Fruit fly (Drosophila melanogaster) whole organism, embryonic: ENCODE results near the gene CG15882.
A peak's percentile ranks its signal among the peaks of the same experiment; 100 is the strongest.

Experiments used
- Ada2b ChIP-seq: fragments of 200-800 bp; sonication (Bioruptor generic); IDR thresholded peaks from 2 replicates; pipeline ENCODE4 v1.3.6; 2022; ENCODE audit warnings: missing biosample characterization, missing genetic modification characterization
- CG10959 ChIP-seq: fragments of 200-800 bp; sonication (Bioruptor generic); IDR thresholded peaks from 2 replicates; pipeline ENCODE4 v1.3.6; 2022; ENCODE audit warnings: missing biosample characterization, missing genetic modification characterization
- CG11723 ChIP-seq: fragments of 200-800 bp; sonication (Bioruptor generic); optimal IDR thresholded peaks from 2 replicates; lab custom pipeline; 2017; ENCODE audit warnings: missing biosample characterization, mild to moderate bottlenecking, missing genetic modification characterization
- CG12659 ChIP-seq: fragments of 200-800 bp; sonication (Bioruptor generic); optimal IDR thresholded peaks from 3 replicates; lab custom pipeline; 2017; ENCODE audit warnings: mild to moderate bottlenecking, missing biosample characterization, missing genetic modification reagents, missing genetic modification characterization
- CG13287 ChIP-seq: fragments of 200-800 bp; sonication (Bioruptor generic); IDR thresholded peaks from 2 replicates; pipeline ENCODE4 v1.3.6; 2022; ENCODE audit warnings: missing biosample characterization, missing genetic modification characterization; ENCODE audit not compliant: partially characterized antibody
- CG13296 ChIP-seq: fragments of 200-800 bp; sonication (Bioruptor generic); optimal IDR thresholded peaks from 3 replicates; lab custom pipeline; 2018; ENCODE audit warnings: missing biosample characterization, mild to moderate bottlenecking, missing genetic modification characterization
- CG13775 ChIP-seq: fragments of 200-800 bp; sonication (Bioruptor generic); optimal IDR thresholded peaks from 3 replicates; lab custom pipeline; 2017; ENCODE audit warnings: missing biosample characterization, mild to moderate bottlenecking, missing genetic modification characterization
- CG17361 ChIP-seq: fragments of 200-800 bp; sonication (Bioruptor generic); IDR thresholded peaks from 3 replicates; pipeline ENCODE4 v1.3.6; 2022; ENCODE audit warnings: missing biosample characterization, missing genetic modification characterization
- CG18599 ChIP-seq: fragments of 200-800 bp; sonication (Bioruptor generic); optimal IDR thresholded peaks from 3 replicates; lab custom pipeline; 2017; ENCODE audit warnings: missing biosample characterization, missing genetic modification characterization, mild to moderate bottlenecking, moderate library complexity, missing genetic modification reagents
- CG3065 ChIP-seq: fragments of 200-800 bp; sonication (Bioruptor generic); optimal IDR thresholded peaks from 2 replicates; lab custom pipeline; 2016; ENCODE audit warnings: missing biosample characterization, missing genetic modification characterization
- CG32772 ChIP-seq: fragments of 200-800 bp; sonication (Bioruptor generic); IDR thresholded peaks from 2 replicates; pipeline ENCODE4 v1.3.6; 2022; ENCODE audit warnings: missing biosample characterization, missing genetic modification characterization
- CG33213 ChIP-seq: fragments of 200-800 bp; sonication (Bioruptor generic); optimal IDR thresholded peaks from 3 replicates; lab custom pipeline; 2016; ENCODE audit warnings: missing biosample characterization, missing genetic modification characterization
- CG3407 ChIP-seq: fragments of 200-800 bp; sonication (Bioruptor generic); optimal IDR thresholded peaks from 2 replicates; lab custom pipeline; 2018; ENCODE audit warnings: missing biosample characterization, mild to moderate bottlenecking, missing genetic modification characterization
- CG43689 ChIP-seq: fragments of 200-800 bp; sonication (Bioruptor generic); IDR thresholded peaks from 2 replicates; pipeline ENCODE4 v1.3.6; 2022; ENCODE audit warnings: missing biosample characterization, missing genetic modification characterization
- CG6683 ChIP-seq: fragments of 200-800 bp; sonication (Bioruptor generic); optimal IDR thresholded peaks from 2 replicates; lab custom pipeline; 2017; ENCODE audit warnings: missing biosample characterization, mild to moderate bottlenecking, missing genetic modification characterization, missing genetic modification reagents
- CG7372 ChIP-seq: fragments of 200-800 bp; sonication (Bioruptor generic); IDR thresholded peaks from 2 replicates; pipeline ENCODE4 v1.3.6; 2022; ENCODE audit warnings: missing biosample characterization, missing genetic modification characterization
- CG8359 ChIP-seq: fragments of 200-800 bp; sonication (Bioruptor generic); optimal IDR thresholded peaks from 2 replicates; lab custom pipeline; 2017; ENCODE audit warnings: missing biosample characterization, mild to moderate bottlenecking, missing genetic modification characterization, borderline replicate concordance
- D ChIP-seq, 2 experiments: fragments of 200-800 bp in 1 of 2; fragments of >200 bp in 1 of 2; sonication (Bioruptor generic) in 1 of 2; optimal IDR thresholded peaks; 2 replicates in 1 of 2; 3 replicates in 1 of 2; lab custom pipeline; 2017; ENCODE audit warnings: mild to moderate bottlenecking in 1 of 2, missing biosample characterization in 1 of 2, missing genetic modification characterization in 1 of 2, missing genetic modification reagents in 1 of 2
- Deaf1 ChIP-seq: fragments of 200-800 bp; optimal IDR thresholded peaks from 3 replicates; lab custom pipeline; 2019; ENCODE audit warnings: missing biosample characterization, mild to moderate bottlenecking, missing genetic modification characterization, moderate library complexity
- Dip2 ChIP-seq: fragments of 200-800 bp; sonication (Bioruptor generic); IDR thresholded peaks from 2 replicates; pipeline ENCODE4 v1.3.6; 2022; ENCODE audit warnings: missing biosample characterization, missing genetic modification characterization
- Fer1 ChIP-seq: fragments of 200-800 bp; sonication (Bioruptor generic); optimal IDR thresholded peaks from 2 replicates; lab custom pipeline; 2017; ENCODE audit warnings: missing biosample characterization, mild to moderate bottlenecking, missing genetic modification characterization
- Gsc ChIP-seq: fragments of 200-800 bp; sonication (Bioruptor generic); IDR thresholded peaks from 2 replicates; pipeline ENCODE4 v1.3.6; 2022; ENCODE audit warnings: missing biosample characterization, missing genetic modification characterization
- HHEX ChIP-seq: fragments of 200-800 bp; sonication (Bioruptor generic); optimal IDR thresholded peaks from 3 replicates; lab custom pipeline; 2017; ENCODE audit warnings: missing biosample characterization, mild to moderate bottlenecking, missing genetic modification characterization, missing genetic modification reagents
- Mes4 ChIP-seq: fragments of 200-800 bp; sonication (Bioruptor generic); optimal IDR thresholded peaks from 2 replicates; lab custom pipeline; 2016; ENCODE audit warnings: missing biosample characterization, missing genetic modification characterization
- NFAT ChIP-seq: fragments of 200-800 bp; sonication (Bioruptor generic); IDR thresholded peaks from 2 replicates; pipeline ENCODE4 v1.3.6; 2022; ENCODE audit warnings: missing biosample characterization, missing genetic modification characterization
- Oli ChIP-seq: fragments of 200-800 bp; sonication (Bioruptor generic); optimal IDR thresholded peaks from 2 replicates; lab custom pipeline; 2018; ENCODE audit warnings: missing biosample characterization, mild to moderate bottlenecking, missing genetic modification characterization, moderate library complexity
- Rx ChIP-seq: fragments of 200-800 bp; sonication (Bioruptor generic); IDR thresholded peaks from 2 replicates; pipeline ENCODE4 v1.3.6; 2022; ENCODE audit warnings: missing biosample characterization, missing genetic modification characterization
- Scr ChIP-seq: fragments of 200-800 bp; sonication (Bioruptor generic); IDR thresholded peaks from 2 replicates; pipeline ENCODE4 v1.3.6; 2022; ENCODE audit warnings: missing biosample characterization, missing genetic modification characterization; ENCODE audit not compliant: partially characterized antibody
- Taf1 ChIP-seq: fragments of 200-800 bp; sonication (Bioruptor generic); IDR thresholded peaks from 2 replicates; pipeline ENCODE4 v1.3.6; 2022; ENCODE audit warnings: missing biosample characterization, missing genetic modification characterization
- bab2 ChIP-seq: fragments of 200-800 bp; sonication (Bioruptor generic); optimal IDR thresholded peaks from 2 replicates; lab custom pipeline; 2016; ENCODE audit warnings: missing biosample characterization, missing genetic modification characterization
- br ChIP-seq: fragments of >200 bp; optimal IDR thresholded peaks from 2 replicates; lab custom pipeline; 2017
- cg ChIP-seq: fragments of 200-800 bp; sonication (Bioruptor generic); optimal IDR thresholded peaks from 3 replicates; lab custom pipeline; 2019; ENCODE audit warnings: missing biosample characterization, mild to moderate bottlenecking, missing genetic modification characterization, moderate library complexity
- chif ChIP-seq, 2 experiments: fragments of 200-800 bp; sonication (Bioruptor generic); optimal IDR thresholded peaks; 3 replicates each; lab custom pipeline; 2016; ENCODE audit warnings: missing biosample characterization in 2 of 2, missing genetic modification characterization in 2 of 2
- dmrt11E ChIP-seq: fragments of 200-800 bp; sonication (Bioruptor generic); optimal IDR thresholded peaks from 3 replicates; lab custom pipeline; 2018; ENCODE audit warnings: missing biosample characterization, mild to moderate bottlenecking, missing genetic modification characterization, moderate library complexity
- dmrt99B ChIP-seq: fragments of 200-800 bp; sonication (Bioruptor generic); optimal IDR thresholded peaks from 2 replicates; lab custom pipeline; 2018; ENCODE audit warnings: missing biosample characterization, mild to moderate bottlenecking, missing genetic modification characterization, moderate library complexity
- emc ChIP-seq: fragments of 200-800 bp; sonication (Bioruptor generic); optimal IDR thresholded peaks from 2 replicates; lab custom pipeline; 2016; ENCODE audit warnings: missing biosample characterization, missing genetic modification characterization
- ems ChIP-seq: fragments of 200-800 bp; sonication (Bioruptor generic); optimal IDR thresholded peaks from 3 replicates; lab custom pipeline; 2016; ENCODE audit warnings: missing biosample characterization, missing genetic modification characterization
- fd64A ChIP-seq: fragments of 200-800 bp; sonication (Bioruptor generic); optimal IDR thresholded peaks from 3 replicates; lab custom pipeline; 2018; ENCODE audit warnings: missing biosample characterization, mild to moderate bottlenecking, missing genetic modification characterization
- ftz-f1 ChIP-seq: fragments of 200-800 bp; sonication (Bioruptor generic); optimal IDR thresholded peaks from 2 replicates; lab custom pipeline; 2016; ENCODE audit warnings: missing biosample characterization, missing genetic modification characterization
- gem ChIP-seq: fragments of 200-800 bp; sonication (Bioruptor generic); optimal IDR thresholded peaks from 2 replicates; lab custom pipeline; 2019; ENCODE audit warnings: missing biosample characterization, mild to moderate bottlenecking, missing genetic modification characterization, moderate library complexity
- gsb ChIP-seq: fragments of 200-800 bp; sonication (Bioruptor generic); IDR thresholded peaks from 2 replicates; pipeline ENCODE4 v1.3.6; 2022; ENCODE audit warnings: missing biosample characterization, missing genetic modification characterization
- gsb-n ChIP-seq: fragments of 200-800 bp; sonication (Bioruptor generic); optimal IDR thresholded peaks from 3 replicates; lab custom pipeline; 2018; ENCODE audit warnings: missing biosample characterization, mild to moderate bottlenecking, missing genetic modification characterization
- ham ChIP-seq: fragments of 200-800 bp; sonication (Bioruptor generic); IDR thresholded peaks from 2 replicates; pipeline ENCODE4 v1.3.6; 2022; ENCODE audit warnings: missing biosample characterization, missing genetic modification characterization
- hth ChIP-seq: fragments of >200 bp; optimal IDR thresholded peaks from 2 replicates; lab custom pipeline; 2017; ENCODE audit warnings: inconsistent platforms
- jigr1 ChIP-seq: fragments of 200-800 bp; sonication (Bioruptor generic); IDR thresholded peaks from 3 replicates; pipeline ENCODE4 v1.3.6; 2022; ENCODE audit warnings: missing biosample characterization, missing genetic modification characterization
- sens ChIP-seq: fragments of 200-800 bp; sonication (Bioruptor generic); peaks from one replicate; lab custom pipeline; 2016; ENCODE audit warnings: missing biosample characterization, missing genetic modification characterization
- slou ChIP-seq: fragments of 200-800 bp; sonication (Bioruptor generic); optimal IDR thresholded peaks from 3 replicates; lab custom pipeline; 2016; ENCODE audit warnings: missing biosample characterization, missing genetic modification characterization
- sqz ChIP-seq: fragments of 200-800 bp; sonication (Bioruptor generic); optimal IDR thresholded peaks from 3 replicates; lab custom pipeline; 2018; ENCODE audit warnings: missing biosample characterization, mild to moderate bottlenecking, missing genetic modification characterization
- sug ChIP-seq: fragments of 200-800 bp; optimal IDR thresholded peaks from 2 replicates; lab custom pipeline; 2019; ENCODE audit warnings: missing biosample characterization, mild to moderate bottlenecking, missing genetic modification characterization, moderate library complexity
- unpg ChIP-seq: fragments of 200-800 bp; sonication (Bioruptor generic); optimal IDR thresholded peaks from 3 replicates; lab custom pipeline; 2018; ENCODE audit warnings: missing biosample characterization, mild to moderate bottlenecking, missing genetic modification characterization, moderate library complexity
- zen ChIP-seq: fragments of 200-800 bp; sonication (Bioruptor generic); optimal IDR thresholded peaks from 3 replicates; lab custom pipeline; 2018; ENCODE audit warnings: missing biosample characterization, mild to moderate bottlenecking, missing genetic modification characterization, moderate library complexity

CG15882 gene

dm6 chrX:19154998-19155397, 30.8 kb upstream of the CG15882 start (continued):
- TF ChIP-seq Rx (GFP tag; lab: Robert Waterston, UW) (peak; percentile 78), Ada2b (GFP tag; lab: Robert Waterston, UW) (peak; percentile 60), CG13775 (GFP tag; lab: Kevin White, UChicago) (peak; percentile 84), CG3065 (GFP tag; lab: Kevin White, UChicago) (peak; percentile 55), sqz (GFP tag; lab: Kevin White, UChicago) (peak; percentile 36), fd64A (GFP tag; lab: Kevin White, UChicago) (peak; percentile 84), sug (tag; lab: Kevin White, UChicago) (no peak), Oli (tag; lab: Kevin White, UChicago) (peak; percentile 87), HHEX (GFP tag; lab: Kevin White, UChicago) (peak; percentile 72), dmrt99B (tag; lab: Kevin White, UChicago) (peak; percentile 88), CG7372 (GFP tag; lab: Robert Waterston, UW) (peak; percentile 56; the same call in 1 of the 2 replicates), CG13296 (GFP tag; lab: Kevin White, UChicago) (no peak), CG6683 (GFP tag; lab: Kevin White, UChicago) (peak; percentile 27), ftz-f1 (no peak), bab2 (GFP tag; lab: Kevin White, UChicago) (peak; percentile 94), Fer1 (GFP tag; lab: Kevin White, UChicago) (peak; percentile 25), ham (GFP tag; lab: Robert Waterston, UW) (no peak), chif (GFP tag; optimal IDR thresholded peaks at IDR 0.05; lab: Kevin White, UChicago) (peak; percentile 92 to 94), Mes4 (GFP tag; lab: Kevin White, UChicago) (peak; percentile 89), D (optimal IDR thresholded peaks at IDR 0.05; lab: Kevin White, UChicago) (no peak), D (GFP tag; optimal IDR thresholded peaks at IDR 0.05; lab: Kevin White, UChicago) (peak; percentile 92), jigr1 (GFP tag; lab: Robert Waterston, UW) (peak; percentile 62), br (no peak), CG43689 (GFP tag; lab: Robert Waterston, UW) (no peak), Gsc (GFP tag; lab: Robert Waterston, UW) (peak; percentile 54; the same call in 1 of the 2 replicates), Taf1 (GFP tag; lab: Robert Waterston, UW) (no peak), CG18599 (GFP tag; lab: Kevin White, UChicago) (peak; percentile 71), hth (no peak), CG3407 (GFP tag; lab: Kevin White, UChicago) (peak; percentile 86), CG17361 (peak; percentile 91), CG8359 (GFP tag; lab: Kevin White, UChicago) (peak; percentile 76), CG33213 (GFP tag; lab: Kevin White, UChicago) (peak; percentile 83), sens (GFP tag; lab: Kevin White, UChicago) (peak; percentile 99), CG10959 (peak; percentile 96), CG12659 (GFP tag; lab: Kevin White, UChicago) (peak; percentile 67), Deaf1 (peak; percentile 44), CG11723 (GFP tag; lab: Kevin White, UChicago) (peak; percentile 72), gsb-n (tag; lab: Kevin White, UChicago) (peak; percentile 93), gem (tag; lab: Kevin White, UChicago) (peak; percentile 93), slou (GFP tag; lab: Kevin White, UChicago) (peak; percentile 65), Scr (no peak), gsb (GFP tag; lab: Robert Waterston, UW) (no peak), CG13287 (GFP tag; lab: Robert Waterston, UW) (no peak), dmrt11E (peak; percentile 97), NFAT (no peak), zen (tag; lab: Kevin White, UChicago) (peak; percentile 91), unpg (GFP tag; lab: Kevin White, UChicago) (peak; percentile 90), Dip2 (GFP tag; lab: Robert Waterston, UW) (no peak), emc (peak; percentile 38), ems (GFP tag; lab: Kevin White, UChicago) (peak; percentile 85), CG32772 (peak; percentile 87), cg (GFP tag; lab: Kevin White, UChicago) (no peak)
